Fruit fly (Drosophila melanogaster) S2 (cell line): ENCODE results near the gene Muc68Ca.

Source experiments
- CG8478 ChIP-seq: fragments of >200 bp; optimal IDR thresholded peaks from 2 replicates; lab custom pipeline; 2018
- CTCF ChIP-seq, 2 experiments: fragments of >200 bp; optimal IDR thresholded peaks; 2 replicates each; lab custom pipeline; 2018

- TF ChIP-seq CTCF (optimal IDR thresholded peaks at IDR 0.05; lab: Kevin White, UChicago) (no peak), CG8478 (lab: Kevin White, UChicago) (no peak)
Measured at dm6 chr3L:11599255-11599654, 20.6 kb downstream of the Muc68Ca start.
